Fruit fly (Drosophila melanogaster) S2 (cell line): Measurements from ENCODE around the gene GstD1.

Experiments used
- CG8478 ChIP-seq: fragments of >200 bp; optimal IDR thresholded peaks from 2 replicates; lab custom pipeline; 2018
- CTCF ChIP-seq, 2 experiments: fragments of >200 bp; optimal IDR thresholded peaks; 2 replicates each; lab custom pipeline; 2018

- TF ChIP-seq CTCF (optimal IDR thresholded peaks at IDR 0.05; lab: Kevin White, UChicago) (no peak), CG8478 (lab: Kevin White, UChicago) (no peak)
These were observed 36.8 kb upstream of the GstD1 start, which contains the start of gene Cyp9f2 for dm6 chr3R:12405928-12406234.
